Worm (Caenorhabditis elegans) whole organism, mixed stage, embryonic: ENCODE measurements around the gene Y17D7C.6.

Experiments
- nhr-28 ChIP-seq: fragments of 150-350 bp; optimal IDR thresholded peaks from 2 replicates; lab custom pipeline; 2014; ENCODE audit warnings: missing biosample characterization, missing genetic modification characterization
- snpc-4 ChIP-seq: fragments of 150-350 bp; optimal IDR thresholded peaks from 2 replicates; lab custom pipeline; 2014; ENCODE audit warnings: missing biosample characterization, missing genetic modification characterization
- zip-8 ChIP-seq: fragments of 150-350 bp; optimal IDR thresholded peaks from 2 replicates; lab custom pipeline; 2014; ENCODE audit warnings: missing biosample characterization, missing genetic modification characterization

DNA sequence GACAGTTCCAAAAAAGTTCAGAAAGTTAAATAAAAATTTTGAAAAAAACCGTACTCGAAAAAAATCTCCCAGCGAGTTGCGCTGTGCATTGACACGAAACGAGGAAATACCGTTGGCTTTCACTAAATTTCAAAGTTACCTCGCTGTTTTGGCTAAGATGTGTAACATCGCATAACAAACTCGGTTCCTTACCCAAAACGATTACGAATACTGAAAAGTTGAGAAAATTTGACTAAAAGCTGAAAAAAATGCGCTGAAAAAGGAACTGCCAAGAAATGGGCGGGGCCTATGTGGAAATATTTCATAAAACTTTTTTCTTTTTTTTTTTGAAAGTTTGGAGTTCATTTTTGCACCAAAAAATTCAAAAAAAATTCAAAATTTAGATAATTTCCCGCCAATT, 9.8 kb downstream of the Y17D7C.6 start:
- TF ChIP-seq zip-8 (tag; lab: Kevin White, UChicago) (no peak), nhr-28 (no peak), snpc-4 (tag; lab: Kevin White, UChicago) (no peak)
